Fruit fly (Drosophila melanogaster): ENCODE results near the gene CG8132.

The CG8132 gene

dm6 chr3R:9392421-9392820, 8.9 kb upstream of the CG8132 start:
- TF ChIP-seq CG10669 (GFP tag; optimal IDR thresholded peaks at IDR 0.05): no peak
- no peak for TF ChIP-seq Smox (GFP tag; optimal IDR thresholded peaks at IDR 0.05)
- TF ChIP-seq CG8119 (GFP tag; IDR thresholded peaks at IDR 0.05): no peak
- no peak for TF ChIP-seq CG34406 (GFP tag; optimal IDR thresholded peaks at IDR 0.05)
- TF ChIP-seq fkh (GFP tag; optimal IDR thresholded peaks at IDR 0.05): no peak
- TF ChIP-seq fd59A (GFP tag; optimal IDR thresholded peaks at IDR 0.05): no peak
- no peak for TF ChIP-seq CG32006 (GFP tag; optimal IDR thresholded peaks at IDR 0.05)
- no peak for TF ChIP-seq dac (GFP tag; optimal IDR thresholded peaks at IDR 0.05)
- TF ChIP-seq CG4318 (GFP tag; optimal IDR thresholded peaks at IDR 0.05): no peak
- no peak for TF ChIP-seq Hr39 (GFP tag; optimal IDR thresholded peaks at IDR 0.05)
- TF ChIP-seq fd85E (GFP tag; optimal IDR thresholded peaks at IDR 0.05): no peak
- no peak for TF ChIP-seq pdm3 (GFP tag; optimal IDR thresholded peaks at IDR 0.05)
- TF ChIP-seq Eip93F (GFP tag; optimal IDR thresholded peaks at IDR 0.05): no peak
- TF ChIP-seq CG15336 (GFP tag; IDR thresholded peaks at IDR 0.05): no peak
- no peak for TF ChIP-seq salr (GFP tag; optimal IDR thresholded peaks at IDR 0.05)

dm6 chr3R:9393542-9394025, 7.7 kb upstream of the CG8132 start:
- TF ChIP-seq CG8319 (GFP tag; optimal IDR thresholded peaks at IDR 0.05) (peak; percentile 93), svp (GFP tag) (peak; percentile 94), Hr38 (GFP tag; optimal IDR thresholded peaks at IDR 0.05) (no peak), CG11762 (GFP tag; optimal IDR thresholded peaks at IDR 0.05; ENCODE audit: insufficient read depth) (peak; percentile 95), Hr39 (GFP tag; optimal IDR thresholded peaks at IDR 0.05) (peak; percentile 91), fkh (GFP tag; optimal IDR thresholded peaks at IDR 0.05) (peak; percentile 93), CG32006 (GFP tag; optimal IDR thresholded peaks at IDR 0.05) (peak; percentile 95), Eip93F (GFP tag; optimal IDR thresholded peaks at IDR 0.05) (peak; percentile 70), lz (GFP tag; optimal IDR thresholded peaks at IDR 0.05) (peak; percentile 91), Lpt (GFP tag; optimal IDR thresholded peaks at IDR 0.05) (peak; percentile 96), achi (GFP tag; optimal IDR thresholded peaks at IDR 0.05) (peak; percentile 95), CG6792 (GFP tag; optimal IDR thresholded peaks at IDR 0.05) (peak; percentile 94), CG4318 (GFP tag; optimal IDR thresholded peaks at IDR 0.05) (peak; percentile 86), Sox15 (GFP tag; optimal IDR thresholded peaks at IDR 0.05) (peak; percentile 70), CG6854 (GFP tag; optimal IDR thresholded peaks at IDR 0.05) (peak; percentile 90), Blimp-1 (GFP tag; optimal IDR thresholded peaks at IDR 0.05) (peak; percentile 82), Sox102F (GFP tag; optimal IDR thresholded peaks at IDR 0.05) (peak; percentile 92), fd85E (GFP tag; optimal IDR thresholded peaks at IDR 0.05) (peak; percentile 81), esn (GFP tag; optimal IDR thresholded peaks at IDR 0.05) (peak; percentile 94), CG7368 (GFP tag; optimal IDR thresholded peaks at IDR 0.05) (peak; percentile 93), CG8632 (GFP tag; optimal IDR thresholded peaks at IDR 0.05) (peak; percentile 91), dsx (GFP tag; optimal IDR thresholded peaks at IDR 0.05; ENCODE audit: poor library complexity, severe bottlenecking) (peak; percentile 96), CG3032 (tag; optimal IDR thresholded peaks at IDR 0.05) (peak; percentile 98), CG15336 (GFP tag; IDR thresholded peaks at IDR 0.05) (peak; percentile 96), CG6276 (GFP tag; optimal IDR thresholded peaks at IDR 0.05) (peak; percentile 96), CG34406 (GFP tag; optimal IDR thresholded peaks at IDR 0.05) (peak; percentile 89), CG31627 (GFP tag; optimal IDR thresholded peaks at IDR 0.05) (peak; percentile 91), cyc (GFP tag; optimal IDR thresholded peaks at IDR 0.05) (peak; percentile 91), Hr4 (GFP tag; optimal IDR thresholded peaks at IDR 0.05) (peak; percentile 86), Smox (GFP tag; optimal IDR thresholded peaks at IDR 0.05) (peak; percentile 91), Eip78C (GFP tag) (peak; percentile 98), acj6 (GFP tag; optimal IDR thresholded peaks at IDR 0.05) (peak; percentile 95), dac (GFP tag; optimal IDR thresholded peaks at IDR 0.05) (peak; percentile 84), CG11902 (GFP tag; optimal IDR thresholded peaks at IDR 0.05) (peak; percentile 78), CG6808 (GFP tag; optimal IDR thresholded peaks at IDR 0.05) (peak; percentile 97), CG10669 (GFP tag; optimal IDR thresholded peaks at IDR 0.05) (peak; percentile 96), eg (GFP tag; IDR thresholded peaks at IDR 0.05) (peak; percentile 95), CG10631 (GFP tag; optimal IDR thresholded peaks at IDR 0.05) (peak; percentile 97), net (GFP tag; optimal IDR thresholded peaks at IDR 0.05) (peak; percentile 93), fd59A (GFP tag; optimal IDR thresholded peaks at IDR 0.05) (peak; percentile 97), CG1621 (tag; optimal IDR thresholded peaks at IDR 0.05) (peak; percentile 96), Ets21C (GFP tag; optimal IDR thresholded peaks at IDR 0.05) (peak; percentile 87), salr (GFP tag; optimal IDR thresholded peaks at IDR 0.05) (peak; percentile 95 to 96), CG9139 (GFP tag; optimal IDR thresholded peaks at IDR 0.05) (peak; percentile 94), CG6163 (GFP tag; IDR thresholded peaks at IDR 0.05) (peak; percentile 98)
